Worm (Caenorhabditis elegans) whole organism, young adult: ENCODE measurements around the gene srbc-27.

Experiments used
- B0019.2 ChIP-seq: fragments of 200-800 bp; sonication (Bioruptor generic); conservative IDR thresholded peaks from 2 replicates; pipeline ENCODE4 v1.3.6; 2022; ENCODE audit warnings: missing genetic modification reagents, missing genetic modification characterization, missing compliant biosample characterization
- B0261.1 ChIP-seq: sonication (generic microtip); optimal IDR thresholded peaks from 2 replicates; lab custom pipeline; 2016; ENCODE audit warnings: mild to moderate bottlenecking, missing genetic modification characterization, moderate library complexity, missing compliant biosample characterization
- C06A6.2 ChIP-seq: fragments of 200-800 bp; sonication (Bioruptor generic); conservative IDR thresholded peaks from 2 replicates; pipeline ENCODE4 v1.3.6; 2022; ENCODE audit warnings: missing genetic modification characterization, missing compliant biosample characterization
- C17E4.6 ChIP-seq: fragments of 200-800 bp; sonication (Bioruptor generic); IDR thresholded peaks from 2 replicates; pipeline ENCODE4 v1.3.6; 2022; ENCODE audit warnings: missing genetic modification reagents, missing genetic modification characterization, missing compliant biosample characterization
- D2030.7 ChIP-seq: fragments of 200-800 bp; sonication (Bioruptor generic); IDR thresholded peaks from 2 replicates; pipeline ENCODE4 v1.3.6; 2022; ENCODE audit warnings: missing genetic modification reagents, missing genetic modification characterization, missing compliant biosample characterization
- F37B4.10 ChIP-seq: fragments of 200-800 bp; sonication (Bioruptor generic); IDR thresholded peaks from 2 replicates; pipeline ENCODE4 v1.3.6; 2022; ENCODE audit warnings: missing genetic modification characterization, missing compliant biosample characterization
- F55B11.4 ChIP-seq: sonication (generic microtip); optimal IDR thresholded peaks from 2 replicates; lab custom pipeline; 2016; ENCODE audit warnings: missing compliant biosample characterization, missing genetic modification characterization, borderline replicate concordance; ENCODE audit not compliant: insufficient read depth
- Y56A3A.18 ChIP-seq: fragments of 200-800 bp; sonication (Bioruptor generic); IDR thresholded peaks from 2 replicates; pipeline ENCODE4 v1.3.6; 2022; ENCODE audit warnings: missing genetic modification reagents, missing genetic modification characterization, missing compliant biosample characterization
- Y79H2A.3 ChIP-seq: fragments of 200-800 bp; sonication (Bioruptor generic); conservative IDR thresholded peaks from 2 replicates; pipeline ENCODE4 v1.3.6; 2022; ENCODE audit warnings: missing genetic modification reagents, missing genetic modification characterization, missing compliant biosample characterization
- aptf-3 ChIP-seq: fragments of 200-800 bp; sonication (Bioruptor generic); IDR thresholded peaks from 2 replicates; pipeline ENCODE4 v1.3.6; 2022; ENCODE audit warnings: missing genetic modification characterization, missing compliant biosample characterization
- attf-6 ChIP-seq: fragments of 200-800 bp; sonication (Bioruptor generic); IDR thresholded peaks from 2 replicates; pipeline ENCODE4 v1.3.6; 2022; ENCODE audit warnings: missing genetic modification reagents, missing genetic modification characterization, missing compliant biosample characterization
- ceh-40 ChIP-seq: fragments of 200-800 bp; sonication (Bioruptor generic); IDR thresholded peaks from 2 replicates; pipeline ENCODE4 v1.3.6; 2022; ENCODE audit warnings: missing genetic modification characterization, missing compliant biosample characterization
- ceh-58 ChIP-seq: fragments of 200-800 bp; sonication (Bioruptor generic); IDR thresholded peaks from 2 replicates; pipeline ENCODE4 v1.3.6; 2022; ENCODE audit warnings: missing genetic modification characterization, missing compliant biosample characterization
- ceh-91 ChIP-seq: fragments of 200-800 bp; sonication (Bioruptor generic); IDR thresholded peaks from 2 replicates; pipeline ENCODE4 v1.3.6; 2022; ENCODE audit warnings: missing genetic modification reagents, missing genetic modification characterization, missing compliant biosample characterization
- dox-1 ChIP-seq: fragments of 200-800 bp; sonication (Bioruptor generic); IDR thresholded peaks from 2 replicates; pipeline ENCODE4 v1.3.6; 2022; ENCODE audit warnings: missing genetic modification reagents, missing genetic modification characterization, missing compliant biosample characterization
- egrh-3 ChIP-seq: fragments of 200-800 bp; sonication (Bioruptor generic); IDR thresholded peaks from 2 replicates; pipeline ENCODE4 v1.3.6; 2022; ENCODE audit warnings: missing genetic modification reagents, missing genetic modification characterization, missing compliant biosample characterization
- fkh-3 ChIP-seq: sonication (generic microtip); optimal IDR thresholded peaks from 2 replicates; lab custom pipeline; 2016; ENCODE audit warnings: mild to moderate bottlenecking, missing genetic modification characterization, missing compliant biosample characterization
- him-1 ChIP-seq: sonication (generic microtip); optimal IDR thresholded peaks from 2 replicates; lab custom pipeline; 2016; ENCODE audit warnings: missing genotype, missing genetic modification reagents, missing genetic modification characterization, missing compliant biosample characterization
- hmg-1.2 ChIP-seq: fragments of 200-800 bp; sonication (Bioruptor generic); IDR thresholded peaks from 2 replicates; pipeline ENCODE4 v1.3.6; 2022; ENCODE audit warnings: missing genetic modification reagents, missing genetic modification characterization, missing compliant biosample characterization
- hsf-1 ChIP-seq: fragments of 200-800 bp; sonication (Bioruptor generic); IDR thresholded peaks from 2 replicates; pipeline ENCODE4 v1.3.6; 2022; ENCODE audit warnings: missing genetic modification reagents, missing genetic modification characterization, missing compliant biosample characterization
- lin-26 ChIP-seq: fragments of 200-800 bp; sonication (Bioruptor generic); IDR thresholded peaks from 2 replicates; pipeline ENCODE4 v1.3.6; 2022; ENCODE audit warnings: missing genetic modification reagents, missing genetic modification characterization, missing compliant biosample characterization
- lir-1 ChIP-seq: fragments of 200-800 bp; sonication (Bioruptor generic); conservative IDR thresholded peaks from 2 replicates; pipeline ENCODE4 v1.3.6; 2022; ENCODE audit warnings: missing genetic modification reagents, missing genetic modification characterization, missing compliant biosample characterization
- madf-3 ChIP-seq: fragments of 200-800 bp; sonication (Bioruptor generic); IDR thresholded peaks from 2 replicates; pipeline ENCODE4 v1.3.6; 2022; ENCODE audit warnings: missing genetic modification reagents, missing genetic modification characterization, missing compliant biosample characterization
- madf-8 ChIP-seq: fragments of 200-800 bp; sonication (Bioruptor generic); conservative IDR thresholded peaks from 2 replicates; pipeline ENCODE4 v1.3.6; 2022; ENCODE audit warnings: missing genetic modification reagents, missing genetic modification characterization, missing compliant biosample characterization
- nfya-2 ChIP-seq: fragments of 200-800 bp; sonication (Bioruptor generic); IDR thresholded peaks from 2 replicates; pipeline ENCODE4 v1.3.6; 2022; ENCODE audit warnings: missing genetic modification reagents, missing genetic modification characterization, missing compliant biosample characterization
- nfyb-1 ChIP-seq: fragments of 200-800 bp; sonication (Bioruptor generic); IDR thresholded peaks from 2 replicates; pipeline ENCODE4 v1.3.6; 2022; ENCODE audit warnings: missing genetic modification reagents, missing genetic modification characterization, missing compliant biosample characterization
- nhr-80 ChIP-seq: sonication (generic microtip); optimal IDR thresholded peaks from 2 replicates; lab custom pipeline; 2016; ENCODE audit warnings: missing genetic modification characterization, missing compliant biosample characterization
- pbrm-1 ChIP-seq: fragments of 200-800 bp; sonication (Bioruptor generic); IDR thresholded peaks from 2 replicates; pipeline ENCODE4 v1.3.6; 2022; ENCODE audit warnings: missing genetic modification reagents, missing genetic modification characterization, missing compliant biosample characterization
- rcor-1 ChIP-seq: fragments of 200-800 bp; sonication (Bioruptor generic); IDR thresholded peaks from 2 replicates; pipeline ENCODE4 v1.3.6; 2022; ENCODE audit warnings: missing genetic modification reagents, missing genetic modification characterization, missing compliant biosample characterization
- repo-1 ChIP-seq: sonication (generic microtip); optimal IDR thresholded peaks from 2 replicates; lab custom pipeline; 2017; ENCODE audit warnings: mild to moderate bottlenecking, missing genetic modification characterization, missing compliant biosample characterization
- rpc-1 ChIP-seq, 2 experiments: fragments of 150-350 bp in 1 of 2; sonication (generic microtip) in 1 of 2; optimal IDR thresholded peaks; 2 replicates each; lab custom pipeline; 2014 to 2018; ENCODE audit warnings: missing biosample characterization in 1 of 2, missing genetic modification characterization in 1 of 2, missing genetic modification reagents in 1 of 2, missing genotype in 1 of 2
- sea-2 ChIP-seq: fragments of 200-800 bp; sonication (Bioruptor generic); IDR thresholded peaks from 2 replicates; pipeline ENCODE4 v1.3.6; 2022; ENCODE audit warnings: missing genetic modification characterization, missing compliant biosample characterization
- snpc-1.1 ChIP-seq: sonication (generic microtip); optimal IDR thresholded peaks from 2 replicates; lab custom pipeline; 2017; ENCODE audit warnings: missing genetic modification characterization, mild to moderate bottlenecking, missing compliant biosample characterization, antibody characterized with exemption, moderate library complexity, missing genotype, missing genetic modification reagents; ENCODE audit not compliant: insufficient read depth
- snpc-3.4 ChIP-seq: sonication (generic microtip); optimal IDR thresholded peaks from 2 replicates; lab custom pipeline; 2017; ENCODE audit warnings: missing genetic modification characterization, mild to moderate bottlenecking, missing compliant biosample characterization, antibody characterized with exemption, moderate library complexity, missing genotype, missing genetic modification reagents
- snpc-4 ChIP-seq, 5 experiments: fragments of 150-350 bp in 1 of 5; sonication (generic microtip) in 4 of 5; optimal IDR thresholded peaks; 2 replicates each; lab custom pipeline; 2014 to 2018; ENCODE audit warnings: missing genetic modification characterization in 5 of 5, missing biosample characterization in 3 of 5, antibody characterized with exemption in 2 of 5, mild to moderate bottlenecking in 2 of 5, missing compliant biosample characterization in 2 of 5, missing genotype in 2 of 5, moderate library complexity in 2 of 5, missing genetic modification reagents in 1 of 5
- tbp1 ChIP-seq: fragments of 200-800 bp; sonication (Bioruptor generic); optimal IDR thresholded peaks from 2 replicates; lab custom pipeline; 2018; ENCODE audit warnings: mild to moderate bottlenecking, missing genetic modification characterization, missing compliant biosample characterization
- xnd-1 ChIP-seq: sonication (generic microtip); optimal IDR thresholded peaks from 2 replicates; lab custom pipeline; 2016; ENCODE audit warnings: missing genotype, missing genetic modification reagents, missing genetic modification characterization, missing compliant biosample characterization
- ztf-6 ChIP-seq: fragments of 200-800 bp; sonication (Bioruptor generic); IDR thresholded peaks from 2 replicates; pipeline ENCODE4 v1.3.6; 2022; ENCODE audit warnings: missing genetic modification reagents, missing genetic modification characterization, missing compliant biosample characterization

The srbc-27 gene

DNA sequence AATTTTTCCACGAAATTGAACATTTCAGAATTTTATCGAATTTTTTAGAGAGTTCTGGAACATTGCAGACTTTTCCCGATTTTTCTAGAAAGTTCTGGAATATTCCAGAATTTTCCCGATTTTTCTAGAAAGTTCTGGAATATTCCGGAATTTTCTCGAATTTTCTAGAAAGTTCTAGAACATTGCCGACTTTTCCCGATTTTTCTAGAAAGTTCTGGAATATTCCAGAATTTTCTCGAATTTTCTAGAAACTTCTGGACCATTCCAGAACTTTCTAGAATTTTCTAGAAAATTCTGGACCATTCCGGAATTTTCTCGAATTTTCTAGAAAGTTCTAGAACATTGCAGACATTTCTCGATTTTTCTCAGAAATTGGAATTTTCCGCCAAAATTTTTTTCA is 10.2 kb upstream of the srbc-27 start:
- TF ChIP-seq B0019.2 (GFP tag; lab: Robert Waterston, UW): 0 out of 2 replicates have a peak, but pooled peaks have one; percentile 13
- peak; percentile 94 for TF ChIP-seq hsf-1 (GFP tag; lab: Robert Waterston, UW)
- peak; percentile 47 for TF ChIP-seq dox-1 (GFP tag; lab: Robert Waterston, UW)
- TF ChIP-seq, all 124 proteins: peak for 3; not testable (repeated sequence) for 121

DNA sequence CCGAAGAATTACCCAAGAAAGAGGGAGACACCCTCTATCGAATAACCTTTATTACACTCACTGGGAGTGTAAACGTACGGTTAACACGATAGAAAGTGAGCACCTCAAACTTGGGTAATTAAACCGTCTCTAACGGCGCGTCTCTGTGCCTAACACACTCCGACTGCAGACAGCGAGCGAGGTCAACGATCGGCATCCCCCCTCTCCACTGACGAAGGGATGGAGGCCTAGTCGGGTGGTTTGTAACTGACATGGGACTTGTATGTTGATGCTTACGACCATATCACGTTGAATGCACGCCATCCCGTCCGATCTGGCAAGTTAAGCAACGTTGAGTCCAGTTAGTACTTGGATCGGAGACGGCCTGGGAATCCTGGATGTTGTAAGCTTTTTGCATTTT is 2.4 kb upstream of the srbc-27 start:
- TF ChIP-seq dox-1 (GFP tag; lab: Robert Waterston, UW) (peak; percentile 33; the same call in 1 of the 2 replicates), snpc-4 (GFP tag; optimal IDR thresholded peaks at IDR 0.05; lab: Kevin White, UChicago) (peak; percentile 87), snpc-4 (tag; optimal IDR thresholded peaks at IDR 0.05; lab: Kevin White, UChicago) (peak; percentile 57 to 97 (median 86)), B0261.1 (tag; lab: Kevin White, UChicago) (peak; percentile 60), hmg-1.2 (GFP tag; lab: Robert Waterston, UW) (peak; percentile 79), him-1 (tag; lab: Kevin White, UChicago) (peak; percentile 33), tbp1 (GFP tag; lab: Kevin White, UChicago) (peak; percentile 84), snpc-3.4 (peak; percentile 82), sea-2 (0 out of 2 replicates have a peak, but pooled peaks have one; percentile 53), attf-6 (GFP tag; lab: Robert Waterston, UW) (peak; percentile 96), nfya-2 (GFP tag; lab: Robert Waterston, UW) (0 out of 2 replicates have a peak, but pooled peaks have one; percentile 33), lin-26 (GFP tag; lab: Robert Waterston, UW) (peak; percentile 39), rcor-1 (GFP tag; lab: Robert Waterston, UW) (peak; percentile 22; the same call in 1 of the 2 replicates), Y56A3A.18 (GFP tag; lab: Robert Waterston, UW) (peak; percentile 58; the same call in 1 of the 2 replicates), rpc-1 (optimal IDR thresholded peaks at IDR 0.05; lab: Kevin White, UChicago) (peak; percentile 47), rpc-1 (tag; optimal IDR thresholded peaks at IDR 0.05; lab: Kevin White, UChicago) (peak; percentile 81), snpc-1.1 (tag; lab: Kevin White, UChicago) (peak; percentile 92), D2030.7 (GFP tag; lab: Robert Waterston, UW) (peak; percentile 66; the same call in 1 of the 2 replicates), ceh-58 (GFP tag; lab: Robert Waterston, UW) (0 out of 2 replicates have a peak, but pooled peaks have one; percentile 30), madf-3 (0 out of 2 replicates have a peak, but pooled peaks have one; percentile 27), pbrm-1 (GFP tag; lab: Robert Waterston, UW) (peak; percentile 94)

DNA sequence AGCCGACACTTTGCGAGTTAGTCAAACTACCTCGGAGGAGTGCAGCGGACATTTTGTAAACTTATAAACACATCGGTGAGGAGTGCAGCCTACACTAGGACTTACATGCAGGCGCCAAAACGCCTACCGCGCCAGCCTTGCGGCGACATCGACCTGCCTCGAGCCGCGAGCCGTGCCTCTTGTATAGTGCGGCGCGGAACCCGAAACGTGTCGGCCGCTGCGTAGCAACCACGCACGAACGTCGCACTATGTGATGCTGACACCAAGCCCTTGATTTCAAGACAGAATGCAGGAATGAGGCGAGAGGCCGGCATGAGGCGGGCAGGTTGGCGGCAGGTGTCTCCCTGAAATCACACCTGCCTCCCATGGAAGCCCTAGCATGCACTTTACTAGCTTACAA is 1.7 kb upstream of the srbc-27 start:
- 0 out of 2 replicates have a peak, but pooled peaks have one; percentile 59 for TF ChIP-seq F37B4.10
- 0 out of 2 replicates have a peak, but pooled peaks have one; percentile 14 for TF ChIP-seq Y79H2A.3
- TF ChIP-seq sea-2: peak; percentile 88; the same call in 1 of the 2 replicates
- TF ChIP-seq snpc-1.1 (tag; lab: Kevin White, UChicago): no peak
- TF ChIP-seq madf-8 (GFP tag; lab: Robert Waterston, UW): no peak
- TF ChIP-seq hsf-1 (GFP tag; lab: Robert Waterston, UW): no peak
- TF ChIP-seq egrh-3: peak; percentile 49; the same call in 1 of the 2 replicates
- no peak for TF ChIP-seq repo-1 (tag; lab: Kevin White, UChicago)

DNA sequence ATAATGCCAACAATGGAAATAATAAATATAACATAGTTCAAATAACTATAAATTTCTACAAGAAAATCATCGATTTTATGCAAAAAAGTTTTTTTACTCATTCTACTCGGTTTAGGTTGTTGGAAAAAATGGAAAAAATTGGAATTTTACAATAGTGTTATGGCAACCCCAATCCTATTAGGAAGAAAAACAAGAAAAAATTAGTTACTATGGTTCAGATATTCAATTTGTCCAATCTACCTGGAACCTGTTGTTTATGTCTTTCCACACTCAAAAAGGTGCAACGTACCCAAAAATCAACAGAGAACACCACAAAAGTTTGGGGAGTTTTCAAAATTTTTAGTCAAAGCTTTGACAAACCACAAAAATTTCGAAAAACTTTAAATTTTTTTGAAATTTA is 937 bp upstream of the srbc-27 start, which contains the start of gene T27C5.10:
T27C5.10 (minus strand) TSS at position 101 of the 400 bp plus-strand sequence.
- TF ChIP-seq lin-26 (GFP tag; lab: Robert Waterston, UW): no peak
- no peak for TF ChIP-seq nhr-80 (tag; lab: Kevin White, UChicago)
- TF ChIP-seq C06A6.2 (GFP tag; lab: Robert Waterston, UW): no peak
- TF ChIP-seq ceh-91 (GFP tag; lab: Robert Waterston, UW): no peak
- TF ChIP-seq F37B4.10: no peak
- no peak for TF ChIP-seq xnd-1
- TF ChIP-seq snpc-3.4: no peak
- no peak for TF ChIP-seq lir-1 (GFP tag; lab: Robert Waterston, UW)
- no peak for TF ChIP-seq aptf-3 (GFP tag; lab: Robert Waterston, UW)
- no peak for TF ChIP-seq nfya-2 (GFP tag; lab: Robert Waterston, UW)
- TF ChIP-seq ztf-6 (GFP tag; lab: Robert Waterston, UW): no peak
- TF ChIP-seq C17E4.6: no peak
- TF ChIP-seq ceh-40 (GFP tag; lab: Robert Waterston, UW): no peak
- no peak for TF ChIP-seq Y56A3A.18 (GFP tag; lab: Robert Waterston, UW)
- TF ChIP-seq repo-1 (tag; lab: Kevin White, UChicago): no peak
- TF ChIP-seq F55B11.4: no peak
- TF ChIP-seq fkh-3: no peak
- TF ChIP-seq nfyb-1: no peak
- TF ChIP-seq ceh-58 (GFP tag; lab: Robert Waterston, UW): no peak
